Fruit fly (Drosophila melanogaster): ENCODE results near the gene CG16736.

Gene CG16736

DNA sequence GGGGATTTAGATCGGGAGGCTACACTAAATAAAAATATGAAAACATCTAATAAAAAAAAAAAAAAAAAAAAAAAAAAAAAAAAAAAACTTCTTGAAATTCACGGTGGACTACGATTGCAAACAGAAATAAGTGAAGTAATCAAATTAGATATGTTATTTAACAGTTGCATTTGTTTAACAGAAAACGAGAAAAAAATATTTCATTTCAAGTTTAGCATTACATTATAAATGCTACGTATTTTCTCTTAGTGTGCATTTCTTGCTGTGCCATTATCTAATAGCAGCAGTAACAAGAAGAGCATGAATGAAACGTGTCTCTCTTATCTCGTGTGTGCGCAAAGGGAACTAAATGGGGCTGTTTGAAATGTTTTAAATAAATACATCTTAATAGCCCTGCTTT, 32.7 kb downstream of the CG16736 start (continued):
- TF ChIP-seq CG10631 (GFP tag; optimal IDR thresholded peaks at IDR 0.05) (peak; percentile 72), CG11762 (GFP tag; optimal IDR thresholded peaks at IDR 0.05; ENCODE audit: insufficient read depth) (peak; percentile 59), spab (GFP tag; optimal IDR thresholded peaks at IDR 0.05) (peak; percentile 17), CG6163 (GFP tag; IDR thresholded peaks at IDR 0.05) (peak; percentile 71; the same call in 1 of the 3 replicates), CG8119 (GFP tag; IDR thresholded peaks at IDR 0.05) (peak; percentile 85), lz (GFP tag; optimal IDR thresholded peaks at IDR 0.05) (peak; percentile 1), Hr4 (GFP tag; optimal IDR thresholded peaks at IDR 0.05) (peak; percentile 78), CG6276 (GFP tag; optimal IDR thresholded peaks at IDR 0.05) (peak; percentile 59), Sox15 (GFP tag; optimal IDR thresholded peaks at IDR 0.05) (no peak), Blimp-1 (GFP tag; optimal IDR thresholded peaks at IDR 0.05) (no peak), Ets21C (GFP tag; optimal IDR thresholded peaks at IDR 0.05) (no peak), CG11902 (GFP tag; optimal IDR thresholded peaks at IDR 0.05) (no peak), Sox102F (GFP tag; optimal IDR thresholded peaks at IDR 0.05) (no peak), cyc (GFP tag; optimal IDR thresholded peaks at IDR 0.05) (no peak), svp (GFP tag) (peak; percentile 74), CG16779 (tag; optimal IDR thresholded peaks at IDR 0.05) (no peak), Eip75B (GFP tag; optimal IDR thresholded peaks at IDR 0.05) (peak; percentile 24), ss (GFP tag; optimal IDR thresholded peaks at IDR 0.05) (no peak), CG10669 (GFP tag; optimal IDR thresholded peaks at IDR 0.05) (peak; percentile 10), Smox (GFP tag; optimal IDR thresholded peaks at IDR 0.05) (peak; percentile 15), CG3032 (tag; optimal IDR thresholded peaks at IDR 0.05) (peak; percentile 40), topi (GFP tag; optimal IDR thresholded peaks at IDR 0.05) (no peak), CG4318 (GFP tag; optimal IDR thresholded peaks at IDR 0.05) (peak; percentile 31), CG31627 (GFP tag; optimal IDR thresholded peaks at IDR 0.05) (no peak), esn (GFP tag; optimal IDR thresholded peaks at IDR 0.05) (peak; percentile 28), dsx (GFP tag; optimal IDR thresholded peaks at IDR 0.05; ENCODE audit: poor library complexity, severe bottlenecking) (no peak), CG6792 (GFP tag; optimal IDR thresholded peaks at IDR 0.05) (peak; percentile 35), salr (GFP tag; optimal IDR thresholded peaks at IDR 0.05) (peak in 1 of 2 experiments; percentile 75), fd85E (GFP tag; optimal IDR thresholded peaks at IDR 0.05) (no peak), dac (GFP tag; optimal IDR thresholded peaks at IDR 0.05) (no peak), fd59A (GFP tag; optimal IDR thresholded peaks at IDR 0.05) (no peak), pdm3 (GFP tag; optimal IDR thresholded peaks at IDR 0.05) (peak; percentile 61), CG6808 (GFP tag; optimal IDR thresholded peaks at IDR 0.05) (no peak), CG34406 (GFP tag; optimal IDR thresholded peaks at IDR 0.05) (peak; percentile 53), CG6854 (GFP tag; optimal IDR thresholded peaks at IDR 0.05) (no peak), net (GFP tag; optimal IDR thresholded peaks at IDR 0.05) (peak; percentile 29)

DNA sequence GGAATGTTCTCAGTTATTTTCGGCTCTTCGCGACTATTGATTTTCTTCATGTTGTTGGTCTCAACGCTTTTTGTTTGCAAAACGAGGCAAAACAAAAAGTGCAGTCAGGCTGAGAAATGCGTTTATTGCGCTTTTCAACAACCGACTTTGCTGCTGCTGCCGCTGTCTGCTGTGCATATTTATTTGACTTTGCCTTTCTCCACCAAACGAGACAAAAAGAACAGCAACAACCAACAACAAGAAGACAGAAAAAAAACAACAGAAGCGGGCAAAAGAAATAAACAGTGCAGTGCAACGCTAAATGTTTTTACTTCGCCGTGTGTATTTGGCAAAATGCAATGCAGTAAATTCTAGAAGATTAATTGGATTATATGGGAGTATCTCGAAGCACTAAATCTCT, 35.2 kb downstream of the CG16736 start:
- TF ChIP-seq CG10669 (GFP tag; optimal IDR thresholded peaks at IDR 0.05) (peak; percentile 5), CG4318 (GFP tag; optimal IDR thresholded peaks at IDR 0.05) (no peak), Lpt (GFP tag; optimal IDR thresholded peaks at IDR 0.05) (no peak), CG8632 (GFP tag; optimal IDR thresholded peaks at IDR 0.05) (no peak), esn (GFP tag; optimal IDR thresholded peaks at IDR 0.05) (no peak), CG15336 (GFP tag; IDR thresholded peaks at IDR 0.05) (peak; percentile 33; the same call in 1 of the 2 replicates), Ets96B (tag; optimal IDR thresholded peaks at IDR 0.05) (no peak), ss (GFP tag; optimal IDR thresholded peaks at IDR 0.05) (no peak), Eip78C (GFP tag) (peak; percentile 33), CG6276 (GFP tag; optimal IDR thresholded peaks at IDR 0.05) (peak; percentile 70), topi (GFP tag; optimal IDR thresholded peaks at IDR 0.05) (no peak), Hr39 (GFP tag; optimal IDR thresholded peaks at IDR 0.05) (no peak), dsx (GFP tag; optimal IDR thresholded peaks at IDR 0.05; ENCODE audit: poor library complexity, severe bottlenecking) (no peak), CG6808 (GFP tag; optimal IDR thresholded peaks at IDR 0.05) (peak; percentile 0), Sox14 (GFP tag; optimal IDR thresholded peaks at IDR 0.05) (no peak), fkh (GFP tag; optimal IDR thresholded peaks at IDR 0.05) (no peak), cyc (GFP tag; optimal IDR thresholded peaks at IDR 0.05) (no peak), CG9139 (GFP tag; optimal IDR thresholded peaks at IDR 0.05) (no peak), Met (GFP tag; optimal IDR thresholded peaks at IDR 0.05) (no peak), Hr4 (GFP tag; optimal IDR thresholded peaks at IDR 0.05) (no peak), Hr38 (GFP tag; optimal IDR thresholded peaks at IDR 0.05) (no peak), CG6792 (GFP tag; optimal IDR thresholded peaks at IDR 0.05) (no peak), dac (GFP tag; optimal IDR thresholded peaks at IDR 0.05) (no peak), CG7368 (GFP tag; optimal IDR thresholded peaks at IDR 0.05) (no peak), salr (GFP tag; optimal IDR thresholded peaks at IDR 0.05) (no peak), Ets21C (GFP tag; optimal IDR thresholded peaks at IDR 0.05) (no peak), CG1621 (tag; optimal IDR thresholded peaks at IDR 0.05) (no peak), CG6854 (GFP tag; optimal IDR thresholded peaks at IDR 0.05) (peak; percentile 54), eg (GFP tag; IDR thresholded peaks at IDR 0.05) (peak; percentile 64; the same call in 2 of the 3 replicates)
